Worm (Caenorhabditis elegans) whole organism, L1 larva: ENCODE results near the gene mec-3.

Experiments
- aly-2 ChIP-seq: fragments of 150-350 bp; optimal IDR thresholded peaks from 2 replicates; lab custom pipeline; 2014; ENCODE audit warnings: missing biosample characterization, missing genetic modification characterization
- mdl-1 ChIP-seq, 2 experiments: fragments of 150-350 bp; optimal IDR thresholded peaks; 2 replicates each; lab custom pipeline; 2014 to 2017; ENCODE audit warnings: missing biosample characterization in 2 of 2, missing genetic modification characterization in 2 of 2, inconsistent platforms in 1 of 2
- nhr-11 ChIP-seq: fragments of 150-350 bp; optimal IDR thresholded peaks from 2 replicates; lab custom pipeline; 2014; ENCODE audit warnings: missing biosample characterization, missing genetic modification characterization
- nhr-28 ChIP-seq: fragments of 150-350 bp; optimal IDR thresholded peaks from 2 replicates; lab custom pipeline; 2014; ENCODE audit warnings: missing biosample characterization, missing genetic modification characterization
- nhr-76 ChIP-seq: sonication (generic microtip); optimal IDR thresholded peaks from 2 replicates; lab custom pipeline; 2017; ENCODE audit warnings: missing biosample characterization, missing genetic modification characterization
- snpc-4 ChIP-seq: fragments of 150-350 bp; optimal IDR thresholded peaks from 2 replicates; lab custom pipeline; 2014; ENCODE audit warnings: missing biosample characterization, missing genetic modification characterization
- sptf-1 ChIP-seq: fragments of 150-350 bp; optimal IDR thresholded peaks from 2 replicates; lab custom pipeline; 2014; ENCODE audit warnings: missing biosample characterization, missing genetic modification characterization
- unc-130 ChIP-seq: fragments of 150-350 bp; optimal IDR thresholded peaks from 2 replicates; lab custom pipeline; 2017; ENCODE audit warnings: missing biosample characterization, missing genetic modification characterization, inconsistent platforms
- ztf-11 ChIP-seq, 2 experiments: sonication (generic microtip); optimal IDR thresholded peaks; 2 replicates each; lab custom pipeline; 2016 to 2017; ENCODE audit warnings: missing genetic modification characterization in 2 of 2, missing biosample characterization in 1 of 2, missing compliant biosample characterization in 1 of 2
- ztf-4 ChIP-seq: fragments of 150-350 bp; optimal IDR thresholded peaks from 2 replicates; lab custom pipeline; 2014; ENCODE audit warnings: missing biosample characterization, missing genetic modification characterization

DNA sequence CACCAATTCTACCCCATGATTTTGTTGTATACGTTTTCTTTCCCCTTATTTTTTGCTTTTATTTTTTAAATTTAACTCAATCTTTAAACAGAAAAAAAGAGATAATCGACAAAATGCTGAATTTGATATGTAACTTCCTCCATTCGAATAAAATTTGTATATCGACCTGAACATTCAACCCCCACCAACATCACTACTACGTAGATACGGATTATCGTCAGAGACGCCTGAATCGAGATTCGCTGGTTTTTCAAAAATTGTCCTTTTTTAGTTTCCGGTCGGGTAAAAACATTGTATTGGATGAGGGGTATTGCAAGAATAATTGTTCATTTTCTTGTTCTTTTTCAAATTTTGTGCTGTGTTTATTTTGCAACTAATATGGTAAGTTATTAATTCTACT lies 10.8 kb upstream of the mec-3 start, which contains the start of gene bgnt-1.1:
- TF ChIP-seq unc-130 (tag; lab: Kevin White, UChicago) (no peak), mdl-1 (tag; optimal IDR thresholded peaks at IDR 0.05; lab: Kevin White, UChicago) (no peak), snpc-4 (no peak), ztf-11 (tag; optimal IDR thresholded peaks at IDR 0.05; lab: Kevin White, UChicago) (no peak), nhr-28 (tag; lab: Kevin White, UChicago) (no peak), aly-2 (tag; lab: Kevin White, UChicago) (no peak), sptf-1 (tag; lab: Kevin White, UChicago) (no peak), nhr-11 (no peak), nhr-76 (tag; lab: Kevin White, UChicago) (no peak), ztf-4 (tag; lab: Kevin White, UChicago) (no peak)
